Worm (Caenorhabditis elegans) whole organism, L1 larva: Measurements from ENCODE around the gene T06E6.1.

Experiments used
- ceh-82 ChIP-seq, 3 experiments: fragments of 150-350 bp in 1 of 3; sonication (generic microtip) in 2 of 3; optimal IDR thresholded peaks; 2 replicates each; lab custom pipeline; 2014 to 2017; ENCODE audit warnings: missing biosample characterization in 3 of 3, missing genetic modification characterization in 3 of 3
- ces-1 ChIP-seq: fragments of 150-350 bp; optimal IDR thresholded peaks from 2 replicates; lab custom pipeline; 2014; ENCODE audit warnings: missing biosample characterization, missing genetic modification reagents, missing genetic modification characterization
- elt-3 ChIP-seq, 6 experiments: fragments of 150-350 bp in 1 of 6; sonication (generic microtip); optimal IDR thresholded peaks; 2 replicates each; lab custom pipeline; 2017 to 2018; ENCODE audit warnings: missing biosample characterization in 6 of 6, missing genetic modification characterization in 6 of 6, inconsistent platforms in 1 of 6
- fkh-8 ChIP-seq: sonication (generic microtip); optimal IDR thresholded peaks from 2 replicates; lab custom pipeline; 2016; ENCODE audit warnings: mild to moderate bottlenecking, missing genetic modification characterization, missing compliant biosample characterization
- grh-1 ChIP-seq: fragments of 200-800 bp; sonication (Bioruptor generic); IDR thresholded peaks from 2 replicates; pipeline ENCODE4 v1.3.6; 2022; ENCODE audit warnings: missing genetic modification reagents, missing genetic modification characterization, missing compliant biosample characterization
- lin-13 ChIP-seq: fragments of 150-350 bp; optimal IDR thresholded peaks from 2 replicates; lab custom pipeline; 2014; ENCODE audit warnings: missing biosample characterization, missing genetic modification reagents, missing genetic modification characterization
- lsy-2 ChIP-seq, 2 experiments: fragments of 150-350 bp; optimal IDR thresholded peaks; 2 replicates each; lab custom pipeline; 2014; ENCODE audit warnings: missing biosample characterization in 2 of 2, missing genetic modification characterization in 2 of 2
- nhr-12 ChIP-seq: sonication (generic microtip); optimal IDR thresholded peaks from 2 replicates; lab custom pipeline; 2017; ENCODE audit warnings: missing biosample characterization, missing genetic modification characterization
- skn-1 ChIP-seq: fragments of 150-350 bp; optimal IDR thresholded peaks from 2 replicates; lab custom pipeline; 2014; ENCODE audit warnings: missing biosample characterization, missing genetic modification characterization

- TF ChIP-seq elt-3 (tag; optimal IDR thresholded peaks at IDR 0.05; lab: Kevin White, UChicago) (no peak), lsy-2 (tag; optimal IDR thresholded peaks at IDR 0.05; lab: Kevin White, UChicago) (no peak), ceh-82 (tag; optimal IDR thresholded peaks at IDR 0.05; lab: Kevin White, UChicago) (no peak), grh-1 (no peak), nhr-12 (tag; lab: Kevin White, UChicago) (no peak), ces-1 (GFP tag; lab: Kevin White, UChicago) (no peak), fkh-8 (tag; lab: Kevin White, UChicago) (no peak), skn-1 (tag; lab: Kevin White, UChicago) (no peak), lin-13 (no peak)
These were observed 37.7 kb upstream of the T06E6.1 start, which contains the start of gene T26H5.8 for ce11 chrV:15432457-15432856.
